Worm (Caenorhabditis elegans) whole organism, L2 larva: ENCODE data around the gene str-83.

ENCODE experiments used
- F13H6.1 ChIP-seq: sonication (generic microtip); optimal IDR thresholded peaks from 2 replicates; lab custom pipeline; 2016; ENCODE audit warnings: missing genetic modification characterization, missing compliant biosample characterization
- alr-1 ChIP-seq: fragments of 150-350 bp; optimal IDR thresholded peaks from 2 replicates; lab custom pipeline; 2014; ENCODE audit warnings: missing biosample characterization, missing genetic modification characterization
- egl-27 ChIP-seq: sonication (generic microtip); optimal IDR thresholded peaks from 3 replicates; lab custom pipeline; 2017; ENCODE audit warnings: missing biosample characterization, missing genetic modification reagents, missing genetic modification characterization
- elt-1 ChIP-seq: fragments of 150-350 bp; optimal IDR thresholded peaks from 2 replicates; lab custom pipeline; 2014; ENCODE audit warnings: missing biosample characterization, missing genetic modification characterization
- elt-3 ChIP-seq: sonication (generic microtip); optimal IDR thresholded peaks from 2 replicates; lab custom pipeline; 2017; ENCODE audit warnings: missing biosample characterization, missing genetic modification characterization
- lin-11 ChIP-seq: fragments of 150-350 bp; sonication (generic microtip); optimal IDR thresholded peaks from 2 replicates; lab custom pipeline; 2014; ENCODE audit warnings: missing biosample characterization, missing genetic modification characterization, inconsistent platforms, mixed read lengths
- lin-39 ChIP-seq: fragments of 150-350 bp; optimal IDR thresholded peaks from 2 replicates; lab custom pipeline; 2014; ENCODE audit warnings: missing biosample characterization, missing genetic modification reagents, missing genetic modification characterization
- nhr-12 ChIP-seq: fragments of 150-350 bp; optimal IDR thresholded peaks from 2 replicates; lab custom pipeline; 2014; ENCODE audit warnings: missing biosample characterization, missing genetic modification characterization
- nhr-23 ChIP-seq: fragments of 150-350 bp; optimal IDR thresholded peaks from 2 replicates; lab custom pipeline; 2014; ENCODE audit warnings: missing biosample characterization, missing genetic modification reagents, missing genetic modification characterization
- skn-1 ChIP-seq: sonication (generic microtip); optimal IDR thresholded peaks from 2 replicates; lab custom pipeline; 2017; ENCODE audit warnings: missing biosample characterization, missing genetic modification characterization
- unc-55 ChIP-seq: fragments of 150-350 bp; sonication (generic microtip); optimal IDR thresholded peaks from 3 replicates; lab custom pipeline; 2014; ENCODE audit warnings: missing biosample characterization, missing genetic modification reagents, missing genetic modification characterization
- unc-62 ChIP-seq: fragments of 150-350 bp; optimal IDR thresholded peaks from 2 replicates; lab custom pipeline; 2014; ENCODE audit warnings: missing biosample characterization, missing genetic modification reagents, missing genetic modification characterization
- ztf-1 ChIP-seq: fragments of 200-800 bp; sonication (Bioruptor generic); conservative IDR thresholded peaks from 2 replicates; pipeline ENCODE4 v1.3.6; 2022; ENCODE audit warnings: missing genetic modification characterization, missing compliant biosample characterization
- ztf-11 ChIP-seq: sonication (generic microtip); optimal IDR thresholded peaks from 2 replicates; lab custom pipeline; 2017; ENCODE audit warnings: missing biosample characterization, missing genetic modification characterization

DNA sequence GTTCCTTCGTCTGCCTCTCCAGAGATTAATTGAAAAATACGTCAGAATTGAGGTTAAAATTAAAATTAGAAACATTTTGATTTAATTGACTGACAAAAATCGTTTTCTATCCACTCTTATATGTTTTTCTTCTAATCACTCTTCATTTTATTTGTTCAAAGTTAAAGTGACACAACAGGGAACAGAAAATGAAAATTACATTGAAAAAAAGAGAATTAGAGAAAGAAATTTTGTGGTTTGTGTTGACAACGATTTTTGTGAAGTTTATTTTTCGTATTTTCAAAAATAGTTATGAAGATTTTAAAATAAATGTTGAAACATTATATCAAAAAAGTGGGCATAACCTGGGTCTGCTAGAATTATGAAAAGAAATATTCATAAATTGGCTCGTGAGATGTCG is 19.5 kb upstream of the str-83 start, which contains the start of gene cyp-34A5:
- TF ChIP-seq ztf-11 (tag; lab: Kevin White, UChicago) = no peak
- TF ChIP-seq ztf-1 = no peak
- no peak for TF ChIP-seq nhr-12 (tag; lab: Kevin White, UChicago)
- TF ChIP-seq elt-1 (tag; lab: Kevin White, UChicago) = no peak
- no peak for TF ChIP-seq lin-11 (tag; lab: Kevin White, UChicago)
- no peak for TF ChIP-seq egl-27 (tag; lab: Kevin White, UChicago)
- TF ChIP-seq alr-1 = no peak
- TF ChIP-seq elt-3 (tag; lab: Kevin White, UChicago) = no peak
- no peak for TF ChIP-seq skn-1 (tag; lab: Kevin White, UChicago)
- TF ChIP-seq F13H6.1 = no peak
- no peak for TF ChIP-seq unc-62 (GFP tag; lab: Kevin White, UChicago)
- TF ChIP-seq nhr-23 = no peak
- no peak for TF ChIP-seq lin-39
- no peak for TF ChIP-seq unc-55 (GFP tag; lab: Kevin White, UChicago)
